Worm (Caenorhabditis elegans): ENCODE data around the gene ccm-3.

DNA sequence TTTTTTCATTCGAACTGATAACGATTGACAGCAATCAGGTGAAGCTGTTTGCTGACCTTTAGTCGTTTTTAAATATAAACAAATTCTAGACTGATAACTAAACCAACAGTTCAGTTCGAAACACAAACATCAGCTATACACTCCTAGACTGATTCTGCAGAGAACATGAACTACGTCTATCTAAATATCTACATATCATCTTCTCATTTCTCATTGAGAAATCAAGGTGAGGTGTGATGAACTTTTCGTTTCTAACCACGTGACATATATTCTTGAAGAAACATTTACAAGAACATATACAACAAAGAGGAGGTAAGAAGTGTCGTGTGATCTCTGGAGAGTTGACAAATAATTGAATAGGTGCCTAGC lies 49.9 kb downstream of the ccm-3 start:
- TF ChIP-seq snpc-4 (tag; optimal IDR thresholded peaks at IDR 0.05) (no peak), bed-3 (GFP tag; optimal IDR thresholded peaks at IDR 0.05) (no peak), nhr-237 (tag; optimal IDR thresholded peaks at IDR 0.05) (no peak), blmp-1 (tag; optimal IDR thresholded peaks at IDR 0.05) (no peak), nhr-28 (tag; optimal IDR thresholded peaks at IDR 0.05) (no peak), pha-4 (tag; optimal IDR thresholded peaks at IDR 0.05) (no peak), unc-39 (tag; optimal IDR thresholded peaks at IDR 0.05) (no peak), ztf-11 (tag; optimal IDR thresholded peaks at IDR 0.05) (no peak), ceh-83 (GFP tag; optimal IDR thresholded peaks at IDR 0.05) (no peak), ceh-43 (GFP tag; optimal IDR thresholded peaks at IDR 0.05) (no peak), mep-1 (tag; optimal IDR thresholded peaks at IDR 0.05) (no peak)
